Worm (Caenorhabditis elegans) whole organism, young adult: ENCODE measurements around the gene Y22D7AL.9.
A peak's percentile ranks its signal among the peaks of the same experiment; 100 is the strongest.

Source experiments
- B0035.1 ChIP-seq: sonication (generic microtip); optimal IDR thresholded peaks from 2 replicates; lab custom pipeline; 2016; ENCODE audit warnings: missing genetic modification characterization, mild to moderate bottlenecking, missing compliant biosample characterization, missing genotype, missing genetic modification reagents
- B0261.1 ChIP-seq: sonication (generic microtip); optimal IDR thresholded peaks from 2 replicates; lab custom pipeline; 2016; ENCODE audit warnings: mild to moderate bottlenecking, missing genetic modification characterization, moderate library complexity, missing compliant biosample characterization
- C06A6.2 ChIP-seq: fragments of 200-800 bp; sonication (Bioruptor generic); conservative IDR thresholded peaks from 2 replicates; pipeline ENCODE4 v1.3.6; 2022; ENCODE audit warnings: missing genetic modification characterization, missing compliant biosample characterization
- F10E7.11 ChIP-seq: sonication (generic microtip); optimal IDR thresholded peaks from 2 replicates; lab custom pipeline; 2017; ENCODE audit warnings: mild to moderate bottlenecking, missing genetic modification characterization, moderate library complexity, missing compliant biosample characterization
- F33H1.4 ChIP-seq: fragments of 200-800 bp; sonication (Bioruptor generic); IDR thresholded peaks from 2 replicates; pipeline ENCODE4 v1.3.6; 2022; ENCODE audit warnings: missing genetic modification reagents, missing genetic modification characterization, missing compliant biosample characterization
- F39B2.1 ChIP-seq: fragments of 200-800 bp; sonication (Bioruptor generic); IDR thresholded peaks from 2 replicates; pipeline ENCODE4 v1.3.6; 2022; ENCODE audit warnings: missing genetic modification reagents, missing genetic modification characterization, missing compliant biosample characterization
- F52B5.7 ChIP-seq: sonication (generic microtip); optimal IDR thresholded peaks from 2 replicates; lab custom pipeline; 2016; ENCODE audit warnings: mild to moderate bottlenecking, missing genetic modification characterization, missing compliant biosample characterization
- F55B11.4 ChIP-seq: sonication (generic microtip); optimal IDR thresholded peaks from 2 replicates; lab custom pipeline; 2016; ENCODE audit warnings: missing compliant biosample characterization, missing genetic modification characterization, borderline replicate concordance; ENCODE audit not compliant: insufficient read depth
- K11D2.4 ChIP-seq: fragments of 200-800 bp; sonication (Bioruptor generic); IDR thresholded peaks from 2 replicates; pipeline ENCODE4 v1.3.6; 2022; ENCODE audit warnings: missing genetic modification reagents, missing genetic modification characterization, missing compliant biosample characterization
- T07F8.4 ChIP-seq: sonication (generic microtip); optimal IDR thresholded peaks from 2 replicates; lab custom pipeline; 2016; ENCODE audit warnings: mild to moderate bottlenecking, missing genetic modification characterization, moderate library complexity, missing compliant biosample characterization
- Y53G8AR.9 ChIP-seq: fragments of 200-800 bp; sonication (Bioruptor generic); conservative IDR thresholded peaks from 2 replicates; pipeline ENCODE4 v1.3.6; 2022; ENCODE audit warnings: missing genetic modification reagents, missing genetic modification characterization, missing compliant biosample characterization
- Y56A3A.18 ChIP-seq: fragments of 200-800 bp; sonication (Bioruptor generic); IDR thresholded peaks from 2 replicates; pipeline ENCODE4 v1.3.6; 2022; ENCODE audit warnings: missing genetic modification reagents, missing genetic modification characterization, missing compliant biosample characterization
- ZK185.1 ChIP-seq: sonication (generic microtip); optimal IDR thresholded peaks from 2 replicates; lab custom pipeline; 2016; ENCODE audit warnings: mild to moderate bottlenecking, missing genetic modification characterization, missing compliant biosample characterization; ENCODE audit not compliant: poor library complexity, severe bottlenecking
- ama-1 ChIP-seq, 3 experiments: fragments of 150-350 bp in 1 of 3; sonication (generic microtip) in 2 of 3; optimal IDR thresholded peaks; 2 replicates each; lab custom pipeline; 2014 to 2018; ENCODE audit warnings: missing biosample characterization in 2 of 3, missing genetic modification characterization in 2 of 3, missing genetic modification reagents in 2 of 3
- athp-1 ChIP-seq: sonication (generic microtip); optimal IDR thresholded peaks from 2 replicates; lab custom pipeline; 2017; ENCODE audit warnings: mild to moderate bottlenecking, missing genetic modification characterization, missing compliant biosample characterization
- attf-5 ChIP-seq: fragments of 200-800 bp; sonication (Bioruptor generic); optimal IDR thresholded peaks from 2 replicates; lab custom pipeline; 2018; ENCODE audit warnings: mild to moderate bottlenecking, missing genetic modification characterization, missing compliant biosample characterization
- attf-6 ChIP-seq: fragments of 200-800 bp; sonication (Bioruptor generic); IDR thresholded peaks from 2 replicates; pipeline ENCODE4 v1.3.6; 2022; ENCODE audit warnings: missing genetic modification reagents, missing genetic modification characterization, missing compliant biosample characterization
- cebp-1 ChIP-seq, 2 experiments: fragments of 200-800 bp in 1 of 2; sonication (Bioruptor generic) in 1 of 2; sonication (generic microtip) in 1 of 2; IDR thresholded peaks in 1 of 2; optimal IDR thresholded peaks in 1 of 2; 2 replicates each; pipeline versions ENCODE4 v1.3.6 to Lab custom; 2017 to 2022; ENCODE audit warnings: missing compliant biosample characterization in 2 of 2, missing genetic modification characterization in 2 of 2, mild to moderate bottlenecking in 1 of 2, missing genetic modification reagents in 1 of 2, moderate library complexity in 1 of 2
- cebp-2 ChIP-seq: fragments of 200-800 bp; sonication (Bioruptor generic); IDR thresholded peaks from 2 replicates; pipeline ENCODE4 v1.3.6; 2022; ENCODE audit warnings: missing genetic modification characterization, missing compliant biosample characterization
- chd-7 ChIP-seq: sonication (generic microtip); optimal IDR thresholded peaks from 2 replicates; lab custom pipeline; 2016; ENCODE audit warnings: mild to moderate bottlenecking, missing genetic modification characterization, moderate library complexity, missing compliant biosample characterization
- efl-1 ChIP-seq: fragments of 150-350 bp; optimal IDR thresholded peaks from 2 replicates; lab custom pipeline; 2014; ENCODE audit warnings: missing biosample characterization, missing genetic modification reagents, missing genetic modification characterization
- egrh-3 ChIP-seq: fragments of 200-800 bp; sonication (Bioruptor generic); IDR thresholded peaks from 2 replicates; pipeline ENCODE4 v1.3.6; 2022; ENCODE audit warnings: missing genetic modification reagents, missing genetic modification characterization, missing compliant biosample characterization
- ets-4 ChIP-seq: fragments of 200-800 bp; sonication (Bioruptor generic); optimal IDR thresholded peaks from 2 replicates; lab custom pipeline; 2018; ENCODE audit warnings: mild to moderate bottlenecking, missing genetic modification characterization, missing compliant biosample characterization
- him-1 ChIP-seq: sonication (generic microtip); optimal IDR thresholded peaks from 2 replicates; lab custom pipeline; 2016; ENCODE audit warnings: missing genotype, missing genetic modification reagents, missing genetic modification characterization, missing compliant biosample characterization
- hlh-12 ChIP-seq: sonication (generic microtip); optimal IDR thresholded peaks from 2 replicates; lab custom pipeline; 2016; ENCODE audit warnings: missing genetic modification characterization, missing compliant biosample characterization
- hmg-20 ChIP-seq: fragments of 200-800 bp; sonication (Bioruptor generic); IDR thresholded peaks from 2 replicates; pipeline ENCODE4 v1.3.6; 2022; ENCODE audit warnings: missing genetic modification reagents, missing genetic modification characterization, missing compliant biosample characterization
- lag-1 ChIP-seq: fragments of 200-800 bp; sonication (Bioruptor generic); IDR thresholded peaks from 2 replicates; pipeline ENCODE4 v1.3.6; 2022; ENCODE audit warnings: missing genetic modification reagents, missing genetic modification characterization, missing compliant biosample characterization
- let-607 ChIP-seq, 2 experiments: fragments of 200-800 bp in 1 of 2; sonication (Bioruptor generic) in 1 of 2; sonication (generic microtip) in 1 of 2; optimal IDR thresholded peaks; 2 replicates each; lab custom pipeline; 2016 to 2018; ENCODE audit warnings: mild to moderate bottlenecking in 2 of 2, missing compliant biosample characterization in 2 of 2, missing genetic modification characterization in 2 of 2, moderate library complexity in 2 of 2, missing genotype in 1 of 2
- lir-1 ChIP-seq: fragments of 200-800 bp; sonication (Bioruptor generic); conservative IDR thresholded peaks from 2 replicates; pipeline ENCODE4 v1.3.6; 2022; ENCODE audit warnings: missing genetic modification reagents, missing genetic modification characterization, missing compliant biosample characterization
- lsl-1 ChIP-seq: fragments of 200-800 bp; sonication (Bioruptor generic); optimal IDR thresholded peaks from 2 replicates; lab custom pipeline; 2018; ENCODE audit warnings: mild to moderate bottlenecking, missing genetic modification characterization, moderate library complexity, missing compliant biosample characterization
- lsy-27 ChIP-seq: sonication (generic microtip); optimal IDR thresholded peaks from 2 replicates; lab custom pipeline; 2017; ENCODE audit warnings: missing genetic modification characterization, mild to moderate bottlenecking, missing compliant biosample characterization, antibody characterized with exemption, missing genotype, borderline replicate concordance; ENCODE audit not compliant: insufficient read depth
- madf-3 ChIP-seq: fragments of 200-800 bp; sonication (Bioruptor generic); IDR thresholded peaks from 2 replicates; pipeline ENCODE4 v1.3.6; 2022; ENCODE audit warnings: missing genetic modification reagents, missing genetic modification characterization, missing compliant biosample characterization
- mxl-1 ChIP-seq: sonication (generic microtip); optimal IDR thresholded peaks from 2 replicates; lab custom pipeline; 2016; ENCODE audit warnings: missing genetic modification characterization, missing compliant biosample characterization
- nfya-1 ChIP-seq: sonication (generic microtip); optimal IDR thresholded peaks from 2 replicates; lab custom pipeline; 2017; ENCODE audit warnings: antibody characterized with exemption, missing compliant biosample characterization, missing genetic modification characterization, borderline replicate concordance; ENCODE audit not compliant: insufficient read depth
- nhr-90 ChIP-seq: sonication (generic microtip); optimal IDR thresholded peaks from 2 replicates; lab custom pipeline; 2016; ENCODE audit warnings: missing genotype, mild to moderate bottlenecking, missing genetic modification characterization, missing compliant biosample characterization
- rcor-1 ChIP-seq: fragments of 200-800 bp; sonication (Bioruptor generic); IDR thresholded peaks from 2 replicates; pipeline ENCODE4 v1.3.6; 2022; ENCODE audit warnings: missing genetic modification reagents, missing genetic modification characterization, missing compliant biosample characterization
- rec-8 ChIP-seq, 2 experiments: sonication (generic microtip); optimal IDR thresholded peaks; 2 replicates each; lab custom pipeline; 2016; ENCODE audit warnings: mild to moderate bottlenecking in 2 of 2, missing genetic modification characterization in 2 of 2, missing genetic modification reagents in 2 of 2, missing genotype in 2 of 2, missing biosample characterization in 1 of 2, missing compliant biosample characterization in 1 of 2, moderate library complexity in 1 of 2
- rpc-1 ChIP-seq, 2 experiments: fragments of 150-350 bp in 1 of 2; sonication (generic microtip) in 1 of 2; optimal IDR thresholded peaks; 2 replicates each; lab custom pipeline; 2014 to 2018; ENCODE audit warnings: missing biosample characterization in 1 of 2, missing genetic modification characterization in 1 of 2, missing genetic modification reagents in 1 of 2, missing genotype in 1 of 2
- snpc-1.3 ChIP-seq: sonication (generic microtip); optimal IDR thresholded peaks from 2 replicates; lab custom pipeline; 2017; ENCODE audit warnings: missing genetic modification characterization, mild to moderate bottlenecking, missing compliant biosample characterization, antibody characterized with exemption, moderate library complexity, missing genotype, missing genetic modification reagents; ENCODE audit not compliant: insufficient read depth
- somi-1 ChIP-seq: fragments of 200-800 bp; sonication (Bioruptor generic); optimal IDR thresholded peaks from 2 replicates; lab custom pipeline; 2018; ENCODE audit warnings: mild to moderate bottlenecking, missing genetic modification characterization, missing compliant biosample characterization
- tlf-1 ChIP-seq: fragments of 200-800 bp; sonication (Bioruptor generic); optimal IDR thresholded peaks from 2 replicates; lab custom pipeline; 2018; ENCODE audit warnings: mild to moderate bottlenecking, missing genetic modification characterization, missing compliant biosample characterization
- unc-62 ChIP-seq: fragments of 150-350 bp; optimal IDR thresholded peaks from 2 replicates; lab custom pipeline; 2014; ENCODE audit warnings: missing biosample characterization, missing genetic modification reagents, missing genetic modification characterization
- ztf-18 ChIP-seq: sonication (generic microtip); optimal IDR thresholded peaks from 2 replicates; lab custom pipeline; 2016; ENCODE audit warnings: missing genotype, mild to moderate bottlenecking, missing genetic modification characterization, missing compliant biosample characterization
- ztf-22 ChIP-seq: fragments of 200-800 bp; sonication (Bioruptor generic); optimal IDR thresholded peaks from 2 replicates; lab custom pipeline; 2018; ENCODE audit warnings: mild to moderate bottlenecking, missing genetic modification characterization, moderate library complexity, missing compliant biosample characterization
- ztf-3 ChIP-seq: fragments of 200-800 bp; sonication (Bioruptor generic); optimal IDR thresholded peaks from 2 replicates; lab custom pipeline; 2018; ENCODE audit warnings: mild to moderate bottlenecking, missing genetic modification characterization, missing compliant biosample characterization

Y22D7AL.9 gene

DNA sequence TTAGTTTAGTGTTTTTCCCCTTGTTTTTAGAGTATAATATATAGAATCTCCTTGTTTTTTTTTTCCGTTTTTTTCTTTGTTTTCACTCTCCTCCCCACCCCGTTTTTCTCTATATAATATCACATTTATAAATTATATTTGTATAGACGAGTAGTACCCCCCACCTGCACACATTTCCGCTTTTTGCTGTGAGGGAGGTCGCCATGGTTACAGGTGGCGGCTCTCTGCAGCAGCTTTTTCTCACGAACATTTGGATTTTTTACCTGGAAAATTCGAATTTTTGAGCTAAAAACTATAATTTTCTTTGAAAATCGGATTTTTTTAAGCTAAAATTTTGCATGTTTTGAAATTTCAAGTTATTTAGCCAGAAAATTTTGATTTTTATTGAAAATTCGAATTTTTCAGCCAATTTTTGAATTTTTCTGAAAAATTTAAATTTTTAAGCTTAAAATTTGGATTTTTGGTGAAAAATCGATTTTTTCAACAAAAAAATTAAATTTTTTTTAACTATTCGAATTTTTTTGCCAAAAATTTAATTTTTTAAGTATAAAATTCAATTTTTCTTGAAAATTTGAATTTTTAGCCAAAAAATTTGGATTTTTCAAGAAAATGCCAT, 11.9 kb upstream of the Y22D7AL.9 start (continued):
- TF ChIP-seq athp-1 (peak; percentile 91), Y56A3A.18 (GFP tag; lab: Robert Waterston, UW) (peak; percentile 71), F39B2.1 (GFP tag; lab: Robert Waterston, UW) (0 out of 2 replicates have a peak, but pooled peaks have one; percentile 66), ztf-18 (peak; percentile 31), lsy-27 (tag; lab: Kevin White, UChicago) (no peak), efl-1 (no peak), ZK185.1 (tag; lab: Kevin White, UChicago) (no peak), snpc-1.3 (tag; lab: Kevin White, UChicago) (no peak), lsl-1 (peak; percentile 52), T07F8.4 (tag; lab: Kevin White, UChicago) (peak; percentile 14), Y53G8AR.9 (GFP tag; lab: Robert Waterston, UW) (peak; percentile 69; the same call in 1 of the 2 replicates), ets-4 (GFP tag; lab: Kevin White, UChicago) (no peak), mxl-1 (tag; lab: Kevin White, UChicago) (no peak), cebp-1 (GFP tag; IDR thresholded peaks at IDR 0.05; lab: Robert Waterston, UW) (no peak), cebp-1 (tag; optimal IDR thresholded peaks at IDR 0.05; lab: Kevin White, UChicago) (peak; percentile 56), F10E7.11 (peak; percentile 82), attf-5 (GFP tag; lab: Kevin White, UChicago) (peak; percentile 15), lir-1 (GFP tag; lab: Robert Waterston, UW) (no peak), rec-8 (tag; optimal IDR thresholded peaks at IDR 0.05; lab: Kevin White, UChicago) (no peak), hlh-12 (tag; lab: Kevin White, UChicago) (no peak), unc-62 (no peak), ama-1 (optimal IDR thresholded peaks at IDR 0.05; lab: Kevin White, UChicago) (no peak), ama-1 (GFP tag; optimal IDR thresholded peaks at IDR 0.05; lab: Kevin White, UChicago) (peak in 1 of 2 experiments; percentile 93), cebp-2 (GFP tag; lab: Robert Waterston, UW) (no peak), let-607 (tag; optimal IDR thresholded peaks at IDR 0.05; lab: Kevin White, UChicago) (no peak), ztf-22 (GFP tag; lab: Kevin White, UChicago) (no peak), B0035.1 (tag; lab: Kevin White, UChicago) (peak; percentile 14), madf-3 (GFP tag; lab: Robert Waterston, UW) (peak; percentile 80; the same call in 1 of the 2 replicates), ztf-3 (GFP tag; lab: Kevin White, UChicago) (peak; percentile 2), somi-1 (no peak), attf-6 (GFP tag; lab: Robert Waterston, UW) (0 out of 2 replicates have a peak, but pooled peaks have one; percentile 52), chd-7 (peak; percentile 85), F33H1.4 (GFP tag; lab: Robert Waterston, UW) (no peak), B0261.1 (peak; percentile 21), nfya-1 (tag; lab: Kevin White, UChicago) (no peak), him-1 (tag; lab: Kevin White, UChicago) (no peak), nhr-90 (tag; lab: Kevin White, UChicago) (peak; percentile 28), rcor-1 (no peak), egrh-3 (peak; percentile 46; the same call in 1 of the 2 replicates), lag-1 (GFP tag; lab: Robert Waterston, UW) (no peak), F52B5.7 (peak; percentile 89), K11D2.4 (GFP tag; lab: Robert Waterston, UW) (no peak), C06A6.2 (GFP tag; lab: Robert Waterston, UW) (no peak), F55B11.4 (tag; lab: Kevin White, UChicago) (no peak), tlf-1 (GFP tag; lab: Kevin White, UChicago) (no peak), hmg-20 (GFP tag; lab: Robert Waterston, UW) (0 out of 2 replicates have a peak, but pooled peaks have one; percentile 19), rpc-1 (optimal IDR thresholded peaks at IDR 0.05; lab: Kevin White, UChicago) (no peak), rpc-1 (tag; optimal IDR thresholded peaks at IDR 0.05; lab: Kevin White, UChicago) (no peak)
